Fruit fly (Drosophila melanogaster): Measurements from ENCODE around the gene Epg5.
A peak's percentile ranks its signal among the peaks of the same experiment; 100 is the strongest.

Gene Epg5

DNA sequence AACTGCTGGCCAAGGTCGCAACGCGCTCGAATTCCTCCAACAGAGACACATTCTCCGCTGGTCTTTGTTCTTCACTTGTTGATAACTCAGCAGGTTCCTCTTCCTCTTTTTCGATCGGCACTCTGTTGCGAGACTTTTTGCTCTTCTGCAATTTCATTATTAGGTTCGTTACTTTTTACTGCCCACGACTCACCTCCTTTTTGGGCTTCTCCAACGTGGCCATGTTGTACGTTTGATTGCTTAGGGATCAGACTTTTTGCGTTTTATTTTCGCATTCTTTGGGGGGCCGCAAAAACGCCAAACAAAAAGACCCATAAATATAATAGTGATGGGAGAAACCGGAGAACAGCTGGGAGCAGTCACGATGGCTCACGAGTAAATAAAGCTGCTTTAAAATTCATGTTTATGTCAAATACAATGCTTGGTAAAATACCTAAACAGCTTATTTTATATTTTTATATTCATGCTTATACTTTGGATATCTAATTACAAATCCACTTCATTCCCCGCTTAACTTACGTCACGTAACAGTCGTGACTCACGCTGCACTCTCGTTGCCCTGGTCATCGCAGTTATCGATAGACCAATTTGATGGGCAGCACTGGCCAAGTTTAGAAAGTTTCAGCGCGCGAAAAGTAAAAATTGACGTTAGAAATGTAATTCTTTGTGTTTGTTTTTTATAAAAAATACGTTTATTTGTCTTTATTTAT is at the start of gene Epg5:
Epg5 (minus strand) TSS at position 326 of the 710 bp plus-strand sequence.
- TF ChIP-seq CG14050 (GFP tag; IDR thresholded peaks at IDR 0.05) (no peak), CG3838 (GFP tag; optimal IDR thresholded peaks at IDR 0.05) (peak; percentile 20), CG4820 (GFP tag; optimal IDR thresholded peaks at IDR 0.05) (peak; percentile 54), Ada2b (GFP tag; IDR thresholded peaks at IDR 0.05) (peak; percentile 47; the same call in 1 of the 2 replicates), CG12391 (tag; optimal IDR thresholded peaks at IDR 0.05) (no peak), ttk (GFP tag; IDR thresholded peaks at IDR 0.05) (peak; percentile 61; the same call in 1 of the 2 replicates), ara (GFP tag; IDR thresholded peaks at IDR 0.05) (no peak), CG11695 (GFP tag; IDR thresholded peaks at IDR 0.05) (no peak), BtbVII (GFP tag; optimal IDR thresholded peaks at IDR 0.05) (no peak), CG4730 (GFP tag; IDR thresholded peaks at IDR 0.05) (0 out of 2 replicates have a peak, but pooled peaks have one; percentile 19), nerfin-2 (GFP tag; IDR thresholded peaks at IDR 0.05; ENCODE audit: partially characterized antibody) (peak; percentile 94), CG15601 (tag; optimal IDR thresholded peaks at IDR 0.05) (no peak), bigmax (GFP tag; optimal IDR thresholded peaks at IDR 0.05) (no peak), CG30431 (GFP tag; optimal IDR thresholded peaks at IDR 0.05) (peak; percentile 30), CG17829 (tag; optimal IDR thresholded peaks at IDR 0.05) (no peak), CG1233 (GFP tag; optimal IDR thresholded peaks at IDR 0.05) (no peak), Mrtf (GFP tag; IDR thresholded peaks at IDR 0.05) (peak; percentile 59; the same call in 2 of the 3 replicates), gfzf (GFP tag; optimal IDR thresholded peaks at IDR 0.05) (peak; percentile 27), dmrt99B (tag; optimal IDR thresholded peaks at IDR 0.05) (no peak), nom (GFP tag; optimal IDR thresholded peaks at IDR 0.05) (no peak), Sox100B (GFP tag; optimal IDR thresholded peaks at IDR 0.05) (no peak), Opbp (GFP tag; IDR thresholded peaks at IDR 0.05; ENCODE audit: partially characterized antibody) (peak; percentile 94), CG3065 (GFP tag; optimal IDR thresholded peaks at IDR 0.05) (no peak), CG17359 (tag; optimal IDR thresholded peaks at IDR 0.05) (no peak), bab2 (GFP tag; optimal IDR thresholded peaks at IDR 0.05) (peak; percentile 65), Abd-B (GFP tag; optimal IDR thresholded peaks at IDR 0.05) (peak; percentile 96), CG16779 (GFP tag; IDR thresholded peaks at IDR 0.05) (no peak), Fer3 (tag; optimal IDR thresholded peaks at IDR 0.05) (no peak), CG3281 (GFP tag; optimal IDR thresholded peaks at IDR 0.05) (no peak), CTCF (GFP tag; optimal IDR thresholded peaks at IDR 0.05) (no peak), sug (tag; optimal IDR thresholded peaks at IDR 0.05) (no peak), CG17568 (GFP tag; optimal IDR thresholded peaks at IDR 0.05) (no peak), onecut (GFP tag; IDR thresholded peaks at IDR 0.05) (peak; percentile 6; the same call in 1 of the 2 replicates), CG7745 (tag; optimal IDR thresholded peaks at IDR 0.05) (no peak), lbe (GFP tag; optimal IDR thresholded peaks at IDR 0.05) (no peak), pan (optimal IDR thresholded peaks at IDR 0.05) (no peak), pan (GFP tag; optimal IDR thresholded peaks at IDR 0.05 in 1 of 2, IDR thresholded peaks at IDR 0.05 in 1 of 2) (peak in 1 of 2 experiments; percentile 56), Antp (GFP tag; optimal IDR thresholded peaks at IDR 0.05) (peak; percentile 73), CG9817 (tag; optimal IDR thresholded peaks at IDR 0.05) (peak; percentile 78), Fer2 (tag; optimal IDR thresholded peaks at IDR 0.05) (peak; percentile 50), CG9727 (GFP tag; optimal IDR thresholded peaks at IDR 0.05) (peak; percentile 71), oc (tag; optimal IDR thresholded peaks at IDR 0.05) (no peak), schlank (tag; optimal IDR thresholded peaks at IDR 0.05) (no peak), CG11456 (GFP tag; IDR thresholded peaks at IDR 0.05) (peak; percentile 64; the same call in 1 of the 3 replicates), TFAM (GFP tag; optimal IDR thresholded peaks at IDR 0.05) (no peak), gsb (GFP tag; IDR thresholded peaks at IDR 0.05) (peak; percentile 22; the same call in 1 of the 2 replicates), ranshi (GFP tag; IDR thresholded peaks at IDR 0.05) (peak; percentile 68; the same call in 1 of the 2 replicates), CG12942 (GFP tag; optimal IDR thresholded peaks at IDR 0.05) (peak; percentile 75), NC2α (GFP tag; optimal IDR thresholded peaks at IDR 0.05) (no peak), sd (tag; optimal IDR thresholded peaks at IDR 0.05) (no peak)

Data from whole organism, embryonic.